Fruit fly (Drosophila melanogaster) S2 (cell line): ENCODE results near the gene Mst85C.

Experiments used
- CG8478 ChIP-seq: fragments of >200 bp; optimal IDR thresholded peaks from 2 replicates; lab custom pipeline; 2018
- CTCF ChIP-seq, 2 experiments: fragments of >200 bp; optimal IDR thresholded peaks; 2 replicates each; lab custom pipeline; 2018

The Mst85C gene

DNA sequence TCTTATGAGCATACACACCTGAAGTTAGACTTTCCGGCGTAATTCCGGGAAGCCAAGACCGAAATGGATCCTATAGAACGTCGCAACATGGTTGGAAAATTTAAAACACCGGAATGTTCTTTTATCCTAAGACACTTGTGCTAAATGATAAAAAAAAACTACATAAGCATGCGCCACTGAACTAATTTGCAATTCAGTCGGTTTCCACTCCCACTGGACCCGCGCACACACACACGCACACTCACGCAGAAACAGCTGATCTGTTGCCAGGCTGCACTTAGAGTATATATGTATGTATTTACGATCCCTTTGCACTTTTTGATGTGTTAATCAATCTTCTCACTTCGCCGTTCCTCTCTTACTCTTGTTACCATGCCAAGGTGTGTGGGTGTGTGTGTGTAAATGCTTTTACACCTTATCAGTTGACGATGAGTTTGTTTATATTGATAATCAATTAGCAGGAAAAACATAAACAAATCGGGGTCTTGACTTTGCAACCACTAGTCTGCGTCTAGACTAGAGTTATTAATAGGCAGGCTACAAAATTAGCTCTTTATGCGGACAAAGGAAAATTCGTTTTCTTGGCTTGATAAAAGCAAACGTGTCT lies at the start of gene Mst85C:
Mst85C (plus strand) TSS at position 180 of the 607 bp plus-strand sequence.
- TF ChIP-seq CG8478 (no peak), CTCF (optimal IDR thresholded peaks at IDR 0.05; lab: Kevin White, UChicago) (no peak)

DNA sequence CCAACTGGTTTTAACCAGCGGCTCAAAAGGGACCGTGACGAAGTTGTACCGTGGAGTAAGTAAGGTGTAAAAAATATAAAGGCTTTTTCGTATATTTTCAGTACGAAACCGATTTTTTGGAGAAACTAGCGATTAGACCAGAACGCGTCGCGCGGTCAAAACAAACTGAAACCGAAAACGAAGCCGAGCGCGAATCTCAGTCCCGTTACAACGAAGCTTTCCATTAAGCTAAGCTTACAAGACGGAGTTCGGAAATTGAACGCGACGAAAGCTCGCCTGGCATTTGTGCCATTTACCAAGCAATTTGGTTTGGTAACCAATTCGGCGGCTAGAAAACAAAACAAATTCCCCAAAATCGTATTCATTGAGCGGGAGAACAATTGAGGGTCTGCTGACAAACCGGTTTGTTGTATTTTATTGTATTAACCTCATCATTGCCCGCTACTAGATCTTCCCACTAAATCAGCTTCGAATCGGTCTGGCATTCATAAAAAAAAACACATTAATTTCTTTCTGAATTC lies 46.7 kb upstream of the Mst85C start:
- TF ChIP-seq CG8478: no peak
- TF ChIP-seq CTCF (optimal IDR thresholded peaks at IDR 0.05; lab: Kevin White, UChicago): no peak

DNA sequence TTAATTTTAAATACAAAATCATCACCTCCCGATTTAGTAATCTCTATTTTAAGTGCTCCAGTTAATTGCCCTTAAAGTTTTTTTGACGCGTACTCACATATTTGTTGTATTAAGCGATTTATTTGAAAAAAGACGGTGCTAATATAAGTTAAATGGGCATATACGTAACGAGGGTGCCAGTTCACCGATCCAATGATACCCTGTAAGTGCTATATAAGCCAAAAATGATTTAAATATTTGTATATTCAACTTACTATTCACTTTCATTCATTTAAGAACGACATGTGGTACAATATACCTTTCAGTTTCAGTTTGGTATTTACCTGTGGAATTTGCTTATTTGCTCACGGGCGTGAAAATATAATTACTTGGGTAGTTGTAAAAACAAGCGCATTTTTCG lies 45.9 kb upstream of the Mst85C start:
- no peak for TF ChIP-seq CG8478
- TF ChIP-seq CTCF (optimal IDR thresholded peaks at IDR 0.05; lab: Kevin White, UChicago): no peak

DNA sequence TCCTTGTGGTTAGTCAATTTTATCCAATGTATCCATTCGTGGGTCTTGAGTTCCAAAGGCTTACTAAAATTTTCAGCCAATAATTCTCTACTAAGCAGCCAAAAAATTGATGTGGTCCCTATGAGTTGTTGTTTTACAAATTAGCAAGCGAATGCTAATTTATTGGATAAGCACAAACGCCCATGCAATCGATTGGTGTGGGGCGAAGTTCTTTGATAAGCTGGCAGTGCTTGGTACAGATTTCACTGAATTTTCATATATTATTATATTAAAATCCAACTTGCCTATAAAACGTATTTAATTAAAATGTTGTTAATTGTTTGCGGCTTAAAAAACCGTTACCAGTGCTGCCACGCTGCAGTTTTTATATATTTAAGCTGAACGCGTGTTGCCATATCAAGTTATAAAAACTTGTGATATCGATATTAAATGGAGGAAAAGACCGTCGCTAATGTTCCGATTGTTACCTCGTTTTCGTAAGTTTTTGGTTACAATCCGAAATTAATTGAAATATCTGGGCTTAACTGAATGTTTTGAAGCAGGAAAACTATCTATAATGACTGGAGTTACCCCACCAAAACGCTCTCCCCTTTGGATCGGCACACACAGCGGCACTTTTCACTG lies 44.7 kb upstream of the Mst85C start, which contains the start of the genes CG31100 and CG11980:
CG31100 (minus strand) TSS at position 51 of the 624 bp plus-strand sequence.
CG11980 (plus strand) TSS at position 418 of the 624 bp plus-strand sequence.
- peak in 1 of 2 experiments; percentile 30 for TF ChIP-seq CTCF (optimal IDR thresholded peaks at IDR 0.05; lab: Kevin White, UChicago)
- TF ChIP-seq CG8478: no peak

DNA sequence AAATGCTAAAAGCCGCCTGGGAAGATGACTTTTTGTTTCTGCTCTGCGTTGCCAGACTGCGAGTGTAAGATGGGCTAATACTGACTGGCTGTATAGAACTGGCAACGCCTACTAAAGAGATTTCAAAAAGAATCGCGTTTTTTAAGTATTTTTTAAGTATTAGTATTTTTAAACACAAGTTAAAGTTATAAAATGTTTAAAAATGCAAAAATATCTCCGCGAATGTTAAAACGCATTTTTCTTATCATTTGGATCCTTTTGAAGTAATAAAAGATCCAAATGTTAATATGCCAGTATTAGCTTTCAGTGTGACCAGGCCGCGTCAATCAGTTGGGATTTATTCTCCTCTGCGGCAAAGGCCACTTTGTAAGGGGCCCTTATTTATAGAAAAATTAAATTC lies 42.3 kb upstream of the Mst85C start, which contains the start of the genes Prosbeta3 and Iru:
Prosbeta3 (minus strand) TSS at position 98 of the 400 bp plus-strand sequence.
Iru (plus strand) TSS at position 328 of the 400 bp plus-strand sequence.
- no peak for TF ChIP-seq CG8478
- no peak for TF ChIP-seq CTCF (optimal IDR thresholded peaks at IDR 0.05; lab: Kevin White, UChicago)

DNA sequence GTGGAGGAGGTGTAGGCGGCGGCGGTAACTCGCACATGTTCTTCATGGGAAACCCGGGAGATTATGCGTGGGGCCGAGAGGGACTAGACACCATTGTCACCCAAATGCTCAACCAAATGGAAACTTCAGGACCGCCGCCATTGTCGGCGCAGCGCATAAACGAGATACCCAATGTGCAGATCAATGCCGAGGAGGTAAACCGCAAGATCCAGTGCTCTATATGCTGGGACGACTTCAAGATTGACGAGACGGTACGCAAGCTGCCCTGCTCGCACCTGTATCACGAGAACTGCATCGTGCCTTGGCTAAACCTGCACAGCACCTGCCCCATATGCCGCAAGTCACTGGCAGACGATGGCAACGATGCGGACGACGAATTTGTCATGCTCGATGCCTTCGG lies 41.2 kb upstream of the Mst85C start:
- TF ChIP-seq CTCF (optimal IDR thresholded peaks at IDR 0.05; lab: Kevin White, UChicago) (no peak), CG8478 (no peak)

DNA sequence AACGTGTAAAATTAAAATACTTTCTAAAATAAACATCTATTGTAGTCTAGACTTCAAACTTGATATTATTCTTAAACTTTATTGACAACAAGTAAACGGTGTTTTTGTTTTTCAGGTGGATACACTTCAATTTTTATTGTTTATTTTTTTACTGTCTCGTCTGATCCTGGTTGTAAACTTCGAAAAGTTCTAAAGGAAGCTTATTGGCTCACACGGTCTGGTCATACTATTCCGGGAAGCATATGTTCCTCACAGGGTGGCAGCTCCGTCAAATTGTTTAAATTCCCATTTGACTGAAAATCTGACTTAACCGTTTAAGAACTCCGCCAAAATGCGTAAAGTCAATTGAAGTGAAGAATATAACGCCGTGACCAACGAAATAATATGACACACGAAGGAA lies 40.2 kb upstream of the Mst85C start, which contains the start of gene CG11983:
CG11983 (plus strand) TSS at position 120 of the 400 bp plus-strand sequence.
- no peak for TF ChIP-seq CTCF (optimal IDR thresholded peaks at IDR 0.05; lab: Kevin White, UChicago)
- TF ChIP-seq CG8478: no peak

DNA sequence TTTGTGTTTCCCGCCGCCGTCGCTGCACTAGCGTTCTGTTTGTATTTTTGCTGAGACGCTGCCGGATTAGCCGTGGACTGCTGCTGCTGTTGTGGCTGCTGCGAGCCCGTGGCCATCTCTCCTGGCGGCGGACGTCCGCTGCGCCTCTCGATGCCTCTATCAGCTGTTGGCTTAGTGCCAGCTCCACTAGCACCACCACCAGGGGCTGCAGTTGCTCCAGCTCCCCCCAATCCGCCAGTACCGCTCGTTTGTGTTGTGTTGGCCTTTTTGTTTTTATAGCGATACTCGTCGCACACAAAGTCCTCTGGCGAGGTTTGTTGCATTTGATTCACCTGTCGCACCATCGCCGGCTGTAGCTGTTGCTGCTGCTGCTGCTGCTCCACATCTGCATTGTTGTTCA lies 37.8 kb upstream of the Mst85C start:
- no peak for TF ChIP-seq CTCF (optimal IDR thresholded peaks at IDR 0.05; lab: Kevin White, UChicago)
- TF ChIP-seq CG8478: no peak

DNA sequence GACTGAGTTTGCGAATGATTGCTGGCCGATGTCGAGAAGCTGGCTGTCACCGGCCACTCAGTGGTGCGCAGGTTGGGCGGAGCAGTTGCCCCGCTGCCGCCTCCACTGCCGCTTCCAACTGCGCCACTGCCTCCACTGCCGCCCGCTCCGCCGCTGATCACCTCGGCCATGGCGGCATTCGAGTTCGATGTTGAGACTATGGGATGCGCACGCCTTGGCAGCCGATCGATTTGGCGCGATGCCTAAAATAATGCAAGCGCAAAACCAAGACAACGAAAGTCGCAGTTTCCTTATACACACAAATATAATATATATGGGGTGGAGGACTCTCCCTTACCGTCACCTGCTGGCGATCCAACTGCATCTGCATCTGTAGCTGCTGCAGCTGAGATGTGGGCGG lies 36.7 kb upstream of the Mst85C start:
- TF ChIP-seq CG8478 (no peak), CTCF (optimal IDR thresholded peaks at IDR 0.05; lab: Kevin White, UChicago) (no peak)

DNA sequence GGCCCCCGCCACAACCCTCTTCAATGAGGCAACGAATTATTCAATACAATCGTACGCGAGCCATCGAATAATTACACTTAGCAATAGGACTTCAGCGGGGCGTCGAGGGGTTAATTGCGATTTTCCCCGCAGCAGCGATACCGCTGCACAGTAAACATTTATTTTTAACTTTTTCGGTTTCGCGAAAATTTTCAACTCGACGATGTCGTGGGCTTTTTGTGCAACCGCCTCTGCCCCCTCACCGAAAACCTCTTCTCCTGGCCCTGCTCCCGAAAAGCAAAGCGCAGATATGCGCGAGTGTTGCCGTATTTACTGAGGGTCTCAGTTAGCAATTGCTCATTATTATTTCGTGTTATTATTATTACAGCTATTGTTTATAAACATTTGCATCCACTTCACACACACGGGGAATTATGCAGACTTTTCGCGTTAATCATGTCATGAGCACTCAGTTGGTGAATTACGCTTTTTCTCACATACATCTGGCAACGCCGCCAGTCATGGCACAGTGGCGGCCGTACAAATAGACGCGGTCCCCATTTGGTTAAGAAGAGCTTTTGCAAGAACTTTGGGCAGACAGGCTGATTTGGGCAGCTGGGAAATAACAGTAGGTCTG lies 34.6 kb upstream of the Mst85C start:
- TF ChIP-seq CG8478 (no peak), CTCF (optimal IDR thresholded peaks at IDR 0.05; lab: Kevin White, UChicago) (no peak)

DNA sequence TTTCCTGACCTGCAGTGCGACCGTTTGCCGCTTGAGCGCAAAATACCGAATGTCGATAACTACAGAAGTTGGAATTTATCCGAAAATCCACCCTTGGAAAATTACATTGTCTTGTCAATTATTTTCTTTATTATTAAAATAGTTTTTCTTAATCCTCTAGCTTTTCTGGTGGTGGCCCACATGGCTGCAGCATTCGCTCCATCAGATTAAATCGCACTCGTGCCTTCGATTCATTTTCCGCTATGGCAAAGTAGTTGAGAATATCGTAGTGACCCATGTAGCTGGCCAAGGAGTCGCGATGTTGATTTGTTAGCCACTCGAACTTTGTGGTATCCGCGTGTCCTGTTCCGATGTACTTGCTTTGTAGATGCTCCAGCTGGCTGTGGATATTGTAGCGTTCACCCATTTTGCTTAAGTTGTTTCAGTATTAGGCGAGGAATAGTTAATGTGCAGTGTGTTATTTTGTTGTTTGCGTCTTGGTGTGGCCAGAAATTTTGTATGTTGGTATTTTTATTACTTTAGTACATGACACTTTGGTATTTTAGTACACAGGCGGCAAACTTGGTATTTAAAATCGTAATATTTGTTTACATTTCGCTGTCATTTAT lies 33.5 kb upstream of the Mst85C start, which contains the start of the genes Kcmf1, Sf3b5 and CG11986:
Kcmf1 (minus strand) TSS at position 51 of the 608 bp plus-strand sequence.
Sf3b5 (minus strand) TSS at position 483 of the 608 bp plus-strand sequence.
CG11986 (plus strand) TSS at position 588 of the 608 bp plus-strand sequence.
- no peak for TF ChIP-seq CTCF (optimal IDR thresholded peaks at IDR 0.05; lab: Kevin White, UChicago)
- no peak for TF ChIP-seq CG8478

DNA sequence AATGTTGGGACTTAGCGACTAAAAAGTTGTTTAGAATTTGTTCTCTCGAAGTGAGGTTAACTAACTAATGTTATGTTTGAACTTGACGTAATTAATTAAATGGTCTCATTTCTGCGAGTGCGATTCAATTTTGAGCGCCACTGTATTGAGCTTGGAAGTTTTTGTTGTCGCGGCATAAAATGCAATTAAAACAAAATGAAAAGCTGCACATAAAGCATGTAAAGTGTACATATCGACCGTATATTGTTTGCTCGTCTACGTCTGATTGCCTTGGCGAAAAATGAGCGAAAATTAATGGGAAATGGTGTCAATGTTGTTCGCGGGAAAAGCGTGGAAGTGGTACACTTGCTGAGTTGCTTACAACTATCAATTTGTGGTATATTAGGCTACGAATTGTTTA lies 31.6 kb upstream of the Mst85C start:
- TF ChIP-seq CTCF (optimal IDR thresholded peaks at IDR 0.05; lab: Kevin White, UChicago): no peak
- TF ChIP-seq CG8478: no peak

DNA sequence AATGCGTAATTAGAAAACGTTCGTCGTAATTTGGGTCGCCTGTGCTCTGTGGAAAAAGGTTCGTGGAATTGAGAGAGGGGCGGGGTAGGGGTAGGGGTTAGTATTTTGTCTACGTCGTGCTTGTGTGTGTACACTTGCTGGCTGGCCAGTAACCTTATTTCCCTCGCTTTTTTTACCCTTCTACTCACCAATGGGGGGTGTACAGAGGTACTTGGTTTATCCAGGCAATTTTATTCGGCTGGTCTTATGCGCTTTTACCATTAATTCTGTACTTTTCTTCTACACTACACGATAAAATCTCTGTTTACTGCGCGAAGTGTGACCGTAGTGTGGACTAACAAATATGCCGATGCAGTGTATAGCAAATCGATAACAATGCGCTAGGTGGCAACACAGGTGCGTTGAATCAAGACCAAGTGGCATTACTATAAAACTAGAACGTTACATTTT lies 28.7 kb upstream of the Mst85C start, which contains the start of gene tgo:
tgo (minus strand) TSS at position 334 of the 450 bp plus-strand sequence.
- TF ChIP-seq CG8478: no peak
- TF ChIP-seq CTCF (optimal IDR thresholded peaks at IDR 0.05; lab: Kevin White, UChicago): peak; percentile 15 to 47

DNA sequence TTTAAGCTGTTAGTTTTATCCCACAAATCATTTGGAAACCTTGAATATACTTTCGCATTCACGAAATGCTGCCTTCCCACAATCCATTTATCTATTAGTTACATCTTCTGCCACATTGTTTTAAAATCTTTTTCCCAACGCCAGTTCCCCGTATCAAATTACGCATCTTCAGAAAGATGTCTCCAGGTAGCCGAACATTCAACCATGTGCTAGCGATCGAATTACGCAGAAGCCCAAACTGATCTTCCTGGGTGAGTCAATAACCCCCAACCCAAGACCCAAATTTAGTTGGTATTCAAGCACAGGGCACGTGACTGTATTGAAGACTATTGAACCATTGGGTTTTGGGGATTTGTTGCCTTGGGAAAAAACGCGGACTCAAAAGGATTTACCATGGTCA lies 24.5 kb upstream of the Mst85C start:
- TF ChIP-seq CG8478 (no peak), CTCF (optimal IDR thresholded peaks at IDR 0.05; lab: Kevin White, UChicago) (no peak)
